Worm (Caenorhabditis elegans) whole organism, L4 larva: ENCODE results near the gene sod-3.

Experiments used
- ceh-28 ChIP-seq: fragments of 150-350 bp; optimal IDR thresholded peaks from 2 replicates; lab custom pipeline; 2014; ENCODE audit warnings: missing biosample characterization, missing genetic modification reagents, missing genetic modification characterization
- daf-19 ChIP-seq: fragments of 200-800 bp; sonication (Bioruptor generic); conservative IDR thresholded peaks from 2 replicates; pipeline ENCODE4 v1.3.6; 2022; ENCODE audit warnings: missing genetic modification characterization, missing compliant biosample characterization
- dve-1 ChIP-seq: sonication (generic microtip); optimal IDR thresholded peaks from 2 replicates; lab custom pipeline; 2017; ENCODE audit warnings: antibody characterized with exemption, mild to moderate bottlenecking, missing genetic modification characterization, missing compliant biosample characterization; ENCODE audit not compliant: insufficient read depth
- egl-27 ChIP-seq: sonication (generic microtip); optimal IDR thresholded peaks from 3 replicates; lab custom pipeline; 2017; ENCODE audit warnings: missing biosample characterization, missing genetic modification reagents, missing genetic modification characterization
- jun-1 ChIP-seq: fragments of 150-350 bp; optimal IDR thresholded peaks from 2 replicates; lab custom pipeline; 2014; ENCODE audit warnings: missing biosample characterization, missing genetic modification reagents, missing genetic modification characterization
- nhr-10 ChIP-seq: fragments of 150-350 bp; optimal IDR thresholded peaks from 2 replicates; lab custom pipeline; 2014; ENCODE audit warnings: missing biosample characterization, missing genetic modification characterization
- pha-4 ChIP-seq, 2 experiments: fragments of 150-350 bp in 1 of 2; fragments of 200-800 bp in 1 of 2; sonication (Bioruptor generic) in 1 of 2; IDR thresholded peaks in 1 of 2; optimal IDR thresholded peaks in 1 of 2; 2 replicates each; pipeline versions ENCODE4 v1.3.6 to Lab custom; 2014 to 2022; ENCODE audit warnings: missing genetic modification characterization in 2 of 2, missing genetic modification reagents in 2 of 2, missing biosample characterization in 1 of 2, missing compliant biosample characterization in 1 of 2
- zip-11 ChIP-seq: fragments of 200-800 bp; sonication (Bioruptor generic); IDR thresholded peaks from 2 replicates; pipeline ENCODE4 v1.3.6; 2022; ENCODE audit warnings: missing genetic modification characterization, missing compliant biosample characterization

DNA sequence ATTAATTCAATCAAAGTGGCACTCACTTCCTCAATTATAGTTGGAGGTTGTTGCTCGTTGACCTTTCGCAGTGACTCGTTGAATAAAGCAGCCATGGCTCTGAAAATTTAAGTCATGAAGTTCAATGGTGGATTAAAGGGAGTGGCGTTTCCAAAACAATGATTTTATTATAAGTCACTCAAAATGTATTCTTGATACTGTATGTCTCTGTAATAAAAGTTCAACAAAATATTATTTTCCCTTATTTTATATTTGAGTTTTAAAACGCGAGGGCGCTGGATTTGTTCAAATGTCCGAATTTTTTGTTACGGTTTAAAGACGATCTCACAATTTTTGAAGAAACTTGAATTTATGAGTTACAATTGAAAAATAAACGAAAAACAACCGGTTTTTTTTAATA lies 20.5 kb upstream of the sod-3 start, which contains the start of gene C30G4.4:
- TF ChIP-seq egl-27 (tag; lab: Kevin White, UChicago) (no peak), daf-19 (GFP tag; lab: Robert Waterston, UW) (no peak), nhr-10 (tag; lab: Kevin White, UChicago) (no peak), zip-11 (GFP tag; lab: Robert Waterston, UW) (no peak), dve-1 (tag; lab: Kevin White, UChicago) (no peak), jun-1 (tag; lab: Kevin White, UChicago) (no peak), pha-4 (GFP tag; IDR thresholded peaks at IDR 0.05; lab: Robert Waterston, UW) (no peak), pha-4 (tag; optimal IDR thresholded peaks at IDR 0.05; lab: Kevin White, UChicago) (no peak), ceh-28 (tag; lab: Kevin White, UChicago) (no peak)
